Worm (Caenorhabditis elegans) whole organism, L4 larva: ENCODE measurements around the gene F42D1.4.
A peak's percentile ranks its signal among the peaks of the same experiment; 100 is the strongest.

Experiments used
- D1046.2 ChIP-seq: fragments of 200-800 bp; sonication (Bioruptor generic); IDR thresholded peaks from 2 replicates; pipeline ENCODE4 v1.3.6; 2022; ENCODE audit warnings: missing genetic modification characterization, missing compliant biosample characterization
- F10B5.3 ChIP-seq: sonication (generic microtip); optimal IDR thresholded peaks from 2 replicates; lab custom pipeline; 2016; ENCODE audit warnings: mild to moderate bottlenecking, missing genetic modification characterization, missing compliant biosample characterization
- F26F4.8 ChIP-seq: fragments of 200-800 bp; sonication (Bioruptor generic); conservative IDR thresholded peaks from 2 replicates; pipeline ENCODE4 v1.3.6; 2022; ENCODE audit warnings: missing genetic modification characterization, missing compliant biosample characterization
- F44E2.7 ChIP-seq: fragments of 200-800 bp; sonication (Bioruptor generic); IDR thresholded peaks from 2 replicates; pipeline ENCODE4 v2.1.2; 2022; ENCODE audit warnings: missing genetic modification characterization, missing compliant biosample characterization
- F49E8.2 ChIP-seq: sonication (generic microtip); optimal IDR thresholded peaks from 2 replicates; lab custom pipeline; 2016; ENCODE audit warnings: missing compliant biosample characterization, mild to moderate bottlenecking, missing genetic modification characterization, borderline replicate concordance
- R02D3.7 ChIP-seq: fragments of 150-350 bp; sonication (generic microtip); optimal IDR thresholded peaks from 3 replicates; lab custom pipeline; 2014; ENCODE audit warnings: missing biosample characterization, missing genetic modification characterization
- Y5F2A.4 ChIP-seq: fragments of 200-800 bp; sonication (Bioruptor generic); optimal IDR thresholded peaks from 2 replicates; lab custom pipeline; 2018; ENCODE audit warnings: mild to moderate bottlenecking, missing genetic modification characterization, missing compliant biosample characterization
- Y75B8A.6 ChIP-seq: fragments of 200-800 bp; sonication (Bioruptor generic); IDR thresholded peaks from 2 replicates; pipeline ENCODE4 v1.3.6; 2022; ENCODE audit warnings: missing genetic modification reagents, missing genetic modification characterization, missing compliant biosample characterization
- aly-2 ChIP-seq: sonication (generic microtip); optimal IDR thresholded peaks from 2 replicates; lab custom pipeline; 2018; ENCODE audit warnings: missing biosample characterization, missing genetic modification characterization
- ama-1 ChIP-seq: fragments of 150-350 bp; optimal IDR thresholded peaks from 2 replicates; lab custom pipeline; 2014; ENCODE audit warnings: inconsistent platforms, mixed read lengths
- ceh-82 ChIP-seq: sonication (generic microtip); optimal IDR thresholded peaks from 2 replicates; lab custom pipeline; 2017; ENCODE audit warnings: missing biosample characterization, missing genetic modification characterization
- cey-2 ChIP-seq: sonication (generic microtip); optimal IDR thresholded peaks from 3 replicates; lab custom pipeline; 2017; ENCODE audit warnings: missing genetic modification characterization, mild to moderate bottlenecking, missing compliant biosample characterization, antibody characterized with exemption, borderline replicate concordance; ENCODE audit not compliant: insufficient read depth
- daf-12 ChIP-seq: fragments of 150-350 bp; optimal IDR thresholded peaks from 2 replicates; lab custom pipeline; 2014; ENCODE audit warnings: missing biosample characterization, missing genetic modification reagents, missing genetic modification characterization
- dmd-6 ChIP-seq: fragments of 200-800 bp; sonication (Bioruptor generic); IDR thresholded peaks from 2 replicates; pipeline ENCODE4 v1.3.6; 2022; ENCODE audit warnings: missing genetic modification reagents, missing genetic modification characterization, missing compliant biosample characterization
- egl-27 ChIP-seq: sonication (generic microtip); optimal IDR thresholded peaks from 3 replicates; lab custom pipeline; 2017; ENCODE audit warnings: missing biosample characterization, missing genetic modification reagents, missing genetic modification characterization
- egl-43 ChIP-seq: fragments of 200-800 bp; sonication (Bioruptor generic); IDR thresholded peaks from 2 replicates; pipeline ENCODE4 v1.3.6; 2022; ENCODE audit warnings: missing genetic modification reagents, missing genetic modification characterization, missing compliant biosample characterization
- fkh-10 ChIP-seq: fragments of 150-350 bp; optimal IDR thresholded peaks from 2 replicates; lab custom pipeline; 2014; ENCODE audit warnings: missing biosample characterization, missing genetic modification reagents, missing genetic modification characterization
- hif-1 ChIP-seq, 2 experiments: sonication (generic microtip); optimal IDR thresholded peaks; 2 replicates each; lab custom pipeline; 2016 to 2017; ENCODE audit warnings: missing compliant biosample characterization in 2 of 2, missing genetic modification characterization in 2 of 2, missing genetic modification reagents in 2 of 2, missing genotype in 2 of 2, mild to moderate bottlenecking in 1 of 2
- hlh-30 ChIP-seq: sonication (generic microtip); optimal IDR thresholded peaks from 2 replicates; lab custom pipeline; 2017; ENCODE audit warnings: antibody characterized with exemption, mild to moderate bottlenecking, missing genetic modification characterization, missing compliant biosample characterization; ENCODE audit not compliant: insufficient read depth
- jun-1 ChIP-seq: fragments of 150-350 bp; optimal IDR thresholded peaks from 2 replicates; lab custom pipeline; 2014; ENCODE audit warnings: missing biosample characterization, missing genetic modification reagents, missing genetic modification characterization
- lin-1 ChIP-seq: fragments of 200-800 bp; sonication (Bioruptor generic); IDR thresholded peaks from 2 replicates; pipeline ENCODE4 v1.3.6; 2022; ENCODE audit warnings: missing genetic modification reagents, missing genetic modification characterization, missing compliant biosample characterization
- lin-29 ChIP-seq: fragments of 200-800 bp; sonication (Bioruptor generic); IDR thresholded peaks from 2 replicates; pipeline ENCODE4 v1.3.6; 2022; ENCODE audit warnings: missing genetic modification reagents, missing genetic modification characterization, missing compliant biosample characterization
- lin-38 ChIP-seq: fragments of 200-800 bp; sonication (Bioruptor generic); IDR thresholded peaks from 2 replicates; pipeline ENCODE4 v1.3.6; 2022; ENCODE audit warnings: missing genetic modification reagents, missing genetic modification characterization, missing compliant biosample characterization
- lin-39 ChIP-seq: fragments of 150-350 bp; optimal IDR thresholded peaks from 2 replicates; lab custom pipeline; 2014; ENCODE audit warnings: missing biosample characterization, missing genetic modification reagents, missing genetic modification characterization
- lsy-2 ChIP-seq, 2 experiments: fragments of 150-350 bp in 1 of 2; sonication (generic microtip) in 1 of 2; optimal IDR thresholded peaks; 2 replicates each; lab custom pipeline; 2014 to 2017; ENCODE audit warnings: missing biosample characterization in 2 of 2, missing genetic modification characterization in 2 of 2
- mdt-29 ChIP-seq: fragments of 200-800 bp; sonication (Bioruptor generic); IDR thresholded peaks from 2 replicates; pipeline ENCODE4 v1.3.6; 2022; ENCODE audit warnings: missing genetic modification reagents, missing genetic modification characterization, missing compliant biosample characterization
- mes-2 ChIP-seq: sonication (generic microtip); optimal IDR thresholded peaks from 2 replicates; lab custom pipeline; 2016; ENCODE audit warnings: missing genotype, mild to moderate bottlenecking, missing genetic modification characterization, missing compliant biosample characterization; ENCODE audit not compliant: poor library complexity, severe bottlenecking
- nhr-10 ChIP-seq: fragments of 150-350 bp; optimal IDR thresholded peaks from 2 replicates; lab custom pipeline; 2014; ENCODE audit warnings: missing biosample characterization, missing genetic modification characterization
- nhr-11 ChIP-seq: fragments of 150-350 bp; optimal IDR thresholded peaks from 2 replicates; lab custom pipeline; 2014; ENCODE audit warnings: missing biosample characterization, missing genetic modification characterization
- nhr-111 ChIP-seq: fragments of 200-800 bp; sonication (Bioruptor generic); optimal IDR thresholded peaks from 2 replicates; lab custom pipeline; 2018; ENCODE audit warnings: mild to moderate bottlenecking, missing genetic modification characterization, missing compliant biosample characterization
- nhr-237 ChIP-seq: sonication (generic microtip); optimal IDR thresholded peaks from 2 replicates; lab custom pipeline; 2017; ENCODE audit warnings: missing biosample characterization, missing genetic modification characterization
- nhr-25 ChIP-seq: sonication (generic microtip); optimal IDR thresholded peaks from 2 replicates; lab custom pipeline; 2017; ENCODE audit warnings: missing genetic modification characterization, mild to moderate bottlenecking, missing compliant biosample characterization, antibody characterized with exemption, moderate library complexity, borderline replicate concordance; ENCODE audit not compliant: insufficient read depth
- nhr-28 ChIP-seq: fragments of 150-350 bp; optimal IDR thresholded peaks from 2 replicates; lab custom pipeline; 2014; ENCODE audit warnings: missing biosample characterization, missing genetic modification characterization
- nhr-42 ChIP-seq: fragments of 200-800 bp; sonication (Bioruptor generic); IDR thresholded peaks from 2 replicates; pipeline ENCODE4 v1.3.6; 2022; ENCODE audit warnings: missing genetic modification characterization, missing compliant biosample characterization
- nhr-77 ChIP-seq: fragments of 150-350 bp; optimal IDR thresholded peaks from 2 replicates; lab custom pipeline; 2014; ENCODE audit warnings: missing biosample characterization, missing genetic modification characterization
- pha-4 ChIP-seq, 2 experiments: fragments of 150-350 bp in 1 of 2; fragments of 200-800 bp in 1 of 2; sonication (Bioruptor generic) in 1 of 2; IDR thresholded peaks in 1 of 2; optimal IDR thresholded peaks in 1 of 2; 2 replicates each; pipeline versions ENCODE4 v1.3.6 to Lab custom; 2014 to 2022; ENCODE audit warnings: missing genetic modification characterization in 2 of 2, missing genetic modification reagents in 2 of 2, missing biosample characterization in 1 of 2, missing compliant biosample characterization in 1 of 2
- pqm-1 ChIP-seq: sonication (generic microtip); optimal IDR thresholded peaks from 2 replicates; lab custom pipeline; 2017; ENCODE audit warnings: missing biosample characterization, missing genetic modification characterization
- rbr-2 ChIP-seq: sonication (generic microtip); optimal IDR thresholded peaks from 2 replicates; lab custom pipeline; 2016; ENCODE audit warnings: missing genotype, missing genetic modification characterization, missing compliant biosample characterization
- saeg-2 ChIP-seq: fragments of 200-800 bp; sonication (Bioruptor generic); IDR thresholded peaks from 2 replicates; pipeline ENCODE4 v1.3.6; 2022; ENCODE audit warnings: missing genetic modification reagents, missing genetic modification characterization, missing compliant biosample characterization
- snpc-1.2 ChIP-seq: fragments of 200-800 bp; sonication (Bioruptor generic); IDR thresholded peaks from 2 replicates; pipeline ENCODE4 v1.3.6; 2022; ENCODE audit warnings: missing genetic modification reagents, missing genetic modification characterization, missing compliant biosample characterization
- spr-1 ChIP-seq: sonication (generic microtip); optimal IDR thresholded peaks from 2 replicates; lab custom pipeline; 2016; ENCODE audit warnings: mild to moderate bottlenecking, missing genetic modification characterization, missing compliant biosample characterization
- tag-97 ChIP-seq: fragments of 200-800 bp; sonication (Bioruptor generic); IDR thresholded peaks from 2 replicates; pipeline ENCODE4 v1.3.6; 2022; ENCODE audit warnings: missing genetic modification characterization, missing compliant biosample characterization
- tra-1 ChIP-seq: fragments of 200-800 bp; sonication (Bioruptor generic); IDR thresholded peaks from 2 replicates; pipeline ENCODE4 v1.3.6; 2022; ENCODE audit warnings: missing genetic modification reagents, missing genetic modification characterization, missing compliant biosample characterization
- unc-130 ChIP-seq: sonication (generic microtip); optimal IDR thresholded peaks from 2 replicates; lab custom pipeline; 2016; ENCODE audit warnings: missing genetic modification reagents, missing genetic modification characterization, missing compliant biosample characterization
- unc-39 ChIP-seq: sonication (generic microtip); optimal IDR thresholded peaks from 2 replicates; lab custom pipeline; 2017; ENCODE audit warnings: missing biosample characterization, missing genetic modification characterization
- vab-7 ChIP-seq: fragments of 200-800 bp; sonication (Bioruptor generic); IDR thresholded peaks from 2 replicates; pipeline ENCODE4 v1.3.6; 2022; ENCODE audit warnings: missing genetic modification reagents, missing genetic modification characterization, missing compliant biosample characterization
- zfp-2 ChIP-seq: sonication (generic microtip); optimal IDR thresholded peaks from 2 replicates; lab custom pipeline; 2016; ENCODE audit warnings: mild to moderate bottlenecking, missing genetic modification characterization, missing compliant biosample characterization
- zfp-3 ChIP-seq: fragments of 200-800 bp; sonication (Bioruptor generic); conservative IDR thresholded peaks from 2 replicates; pipeline ENCODE4 v1.3.6; 2022; ENCODE audit warnings: missing genetic modification reagents, missing genetic modification characterization, missing compliant biosample characterization
- zip-11 ChIP-seq: fragments of 200-800 bp; sonication (Bioruptor generic); IDR thresholded peaks from 2 replicates; pipeline ENCODE4 v1.3.6; 2022; ENCODE audit warnings: missing genetic modification characterization, missing compliant biosample characterization
- zip-2 ChIP-seq: fragments of 150-350 bp; optimal IDR thresholded peaks from 2 replicates; lab custom pipeline; 2014; ENCODE audit warnings: missing biosample characterization, missing genetic modification characterization
- ztf-11 ChIP-seq: fragments of 150-350 bp; optimal IDR thresholded peaks from 2 replicates; lab custom pipeline; 2014; ENCODE audit warnings: missing biosample characterization, missing genetic modification characterization

The F42D1.4 gene

DNA sequence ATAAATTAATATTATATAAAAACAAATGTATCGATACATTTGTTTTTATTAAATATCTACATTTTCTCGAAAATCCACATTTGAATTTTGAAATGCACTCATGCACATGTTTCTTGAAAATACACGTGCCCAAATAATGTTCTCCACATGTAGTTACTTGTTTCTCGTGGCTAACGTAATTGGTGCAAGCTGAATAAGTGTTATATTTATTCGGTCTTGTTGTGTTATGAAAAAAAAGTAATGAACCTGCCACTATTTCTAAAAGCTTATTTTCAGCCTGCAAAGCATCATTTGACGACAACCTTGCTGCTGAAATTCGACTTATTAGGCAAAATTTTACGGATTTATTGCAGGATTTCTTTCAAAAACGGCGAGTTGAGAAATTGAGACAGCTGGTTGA is 6.4 kb downstream of the F42D1.4 start (continued):
- TF ChIP-seq tra-1 (GFP tag; lab: Robert Waterston, UW), result 0 out of 2 replicates have a peak, but pooled peaks have one; percentile 12
- TF ChIP-seq hif-1 (tag; optimal IDR thresholded peaks at IDR 0.05; lab: Kevin White, UChicago), result peak in 1 of 2 experiments; percentile 2
- peak; percentile 77 for TF ChIP-seq rbr-2
- peak; percentile 25; the same call in 1 of the 2 replicates for TF ChIP-seq pha-4 (GFP tag; IDR thresholded peaks at IDR 0.05; lab: Robert Waterston, UW)
- peak; percentile 84 for TF ChIP-seq pha-4 (tag; optimal IDR thresholded peaks at IDR 0.05; lab: Kevin White, UChicago)
- peak; percentile 61 for TF ChIP-seq zip-2
- no peak for TF ChIP-seq ztf-11
- no peak for TF ChIP-seq cey-2 (tag; lab: Kevin White, UChicago)
- no peak for TF ChIP-seq nhr-10 (tag; lab: Kevin White, UChicago)
- TF ChIP-seq ama-1 (lab: Kevin White, UChicago), result no peak
- no peak for TF ChIP-seq unc-130 (GFP tag; lab: Kevin White, UChicago)
- TF ChIP-seq saeg-2 (GFP tag; lab: Robert Waterston, UW), result no peak
- TF ChIP-seq F49E8.2 (tag; lab: Kevin White, UChicago), result no peak
- no peak for TF ChIP-seq snpc-1.2 (GFP tag; lab: Robert Waterston, UW)
- no peak for TF ChIP-seq lin-39
- TF ChIP-seq spr-1 (tag; lab: Kevin White, UChicago), result peak; percentile 60
- TF ChIP-seq lsy-2 (tag; optimal IDR thresholded peaks at IDR 0.05; lab: Kevin White, UChicago), result peak; percentile 37 to 85
- 0 out of 2 replicates have a peak, but pooled peaks have one; percentile 17 for TF ChIP-seq lin-29 (GFP tag; lab: Robert Waterston, UW)
- peak; percentile 59 for TF ChIP-seq nhr-11 (tag; lab: Kevin White, UChicago)
- no peak for TF ChIP-seq Y75B8A.6 (GFP tag; lab: Robert Waterston, UW)
- no peak for TF ChIP-seq D1046.2 (GFP tag; lab: Robert Waterston, UW)
- TF ChIP-seq hlh-30, result peak; percentile 80
- peak; percentile 83 for TF ChIP-seq nhr-42 (GFP tag; lab: Robert Waterston, UW)
- no peak for TF ChIP-seq ceh-82 (tag; lab: Kevin White, UChicago)
- peak; percentile 79 for TF ChIP-seq nhr-77 (tag; lab: Kevin White, UChicago)
- TF ChIP-seq zfp-2 (tag; lab: Kevin White, UChicago), result no peak
- peak; percentile 52 for TF ChIP-seq jun-1 (tag; lab: Kevin White, UChicago)
- TF ChIP-seq dmd-6, result peak; percentile 69
- no peak for TF ChIP-seq mdt-29
- no peak for TF ChIP-seq R02D3.7 (tag; lab: Kevin White, UChicago)
- TF ChIP-seq zfp-3, result 0 out of 2 replicates have a peak, but pooled peaks have one; percentile 33
- no peak for TF ChIP-seq egl-27 (tag; lab: Kevin White, UChicago)
- TF ChIP-seq nhr-25, result peak; percentile 37
- TF ChIP-seq pqm-1 (tag; lab: Kevin White, UChicago), result peak; percentile 8
- no peak for TF ChIP-seq tag-97 (GFP tag; lab: Robert Waterston, UW)
- peak; percentile 21 for TF ChIP-seq nhr-28 (tag; lab: Kevin White, UChicago)
- TF ChIP-seq nhr-111 (GFP tag; lab: Kevin White, UChicago), result no peak
- TF ChIP-seq lin-1 (GFP tag; lab: Robert Waterston, UW), result no peak
- no peak for TF ChIP-seq zip-11 (GFP tag; lab: Robert Waterston, UW)
- TF ChIP-seq lin-38 (GFP tag; lab: Robert Waterston, UW), result peak; percentile 49
- no peak for TF ChIP-seq nhr-237
- TF ChIP-seq F44E2.7 (GFP tag; lab: Robert Waterston, UW), result no peak
- peak; percentile 83 for TF ChIP-seq mes-2
- TF ChIP-seq F10B5.3 (tag; lab: Kevin White, UChicago), result peak; percentile 87
- no peak for TF ChIP-seq F26F4.8 (GFP tag; lab: Robert Waterston, UW)
- TF ChIP-seq fkh-10 (GFP tag; lab: Kevin White, UChicago), result peak; percentile 57
- TF ChIP-seq aly-2 (tag; lab: Kevin White, UChicago), result no peak
- no peak for TF ChIP-seq egl-43 (GFP tag; lab: Robert Waterston, UW)
- no peak for TF ChIP-seq vab-7 (GFP tag; lab: Robert Waterston, UW)
- no peak for TF ChIP-seq unc-39
- TF ChIP-seq daf-12 (tag; lab: Kevin White, UChicago), result no peak
- TF ChIP-seq Y5F2A.4, result no peak
